Worm (Caenorhabditis elegans): ENCODE results near the gene elt-2.

DNA sequence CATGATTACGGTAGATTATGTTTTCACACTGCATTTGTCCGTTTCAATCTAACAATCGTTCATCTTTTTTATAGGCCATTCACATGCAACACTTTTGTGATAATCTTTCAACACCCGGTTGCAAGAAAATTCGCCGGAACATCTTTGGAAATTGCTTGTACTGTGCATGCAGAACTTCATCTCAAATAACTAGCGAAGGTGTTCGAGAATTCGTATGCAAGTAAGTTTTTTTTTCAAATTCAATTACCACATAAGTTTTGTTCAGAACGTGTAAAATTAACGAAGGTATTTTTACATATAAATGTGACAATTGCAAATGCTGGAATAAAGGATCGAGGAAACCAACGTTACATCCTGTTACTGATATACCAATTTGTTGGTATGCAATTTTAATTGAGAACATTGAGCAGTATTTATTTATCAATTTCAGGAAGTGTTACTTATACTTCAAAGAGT lies 4.3 kb downstream of the elt-2 start, which contains the start of gene C33D3.3:
- TF ChIP-seq unc-39 (tag; optimal IDR thresholded peaks at IDR 0.05) = no peak
- no peak for TF ChIP-seq unc-62 (GFP tag; optimal IDR thresholded peaks at IDR 0.05)
- TF ChIP-seq hmg-11 (tag; optimal IDR thresholded peaks at IDR 0.05) = no peak
- TF ChIP-seq egl-27 (tag; optimal IDR thresholded peaks at IDR 0.05) = no peak
- no peak for TF ChIP-seq snpc-4 (tag; optimal IDR thresholded peaks at IDR 0.05)
- TF ChIP-seq ztf-4 (tag; optimal IDR thresholded peaks at IDR 0.05) = no peak
- no peak for TF ChIP-seq nhr-23 (tag; optimal IDR thresholded peaks at IDR 0.05)

Measured in whole organism, L3 larva.